Worm (Caenorhabditis elegans) whole organism, young adult: ENCODE data around the gene T28A11.4.

ENCODE experiments used
- D2030.7 ChIP-seq: fragments of 200-800 bp; sonication (Bioruptor generic); IDR thresholded peaks from 2 replicates; pipeline ENCODE4 v1.3.6; 2022; ENCODE audit warnings: missing genetic modification reagents, missing genetic modification characterization, missing compliant biosample characterization
- F23B12.7 ChIP-seq: sonication (generic microtip); optimal IDR thresholded peaks from 2 replicates; lab custom pipeline; 2017; ENCODE audit warnings: missing genetic modification characterization, mild to moderate bottlenecking, missing compliant biosample characterization, antibody characterized with exemption, moderate library complexity; ENCODE audit not compliant: insufficient read depth
- F57C9.4 ChIP-seq: sonication (generic microtip); optimal IDR thresholded peaks from 2 replicates; lab custom pipeline; 2017; ENCODE audit warnings: mild to moderate bottlenecking, missing genetic modification characterization, missing compliant biosample characterization
- Y95B8A.8 ChIP-seq: fragments of 200-800 bp; sonication (Bioruptor generic); IDR thresholded peaks from 2 replicates; pipeline ENCODE4 v1.3.6; 2022; ENCODE audit warnings: missing genetic modification reagents, missing genetic modification characterization, missing compliant biosample characterization
- akir-1 ChIP-seq: fragments of 200-800 bp; sonication (Bioruptor generic); optimal IDR thresholded peaks from 2 replicates; lab custom pipeline; 2018; ENCODE audit warnings: mild to moderate bottlenecking, missing genetic modification characterization, moderate library complexity, missing compliant biosample characterization
- bed-2 ChIP-seq: fragments of 200-800 bp; sonication (Bioruptor generic); IDR thresholded peaks from 2 replicates; pipeline ENCODE4 v1.3.6; 2022; ENCODE audit warnings: missing genetic modification reagents, missing genetic modification characterization, missing compliant biosample characterization
- cebp-1 ChIP-seq, 2 experiments: fragments of 200-800 bp in 1 of 2; sonication (Bioruptor generic) in 1 of 2; sonication (generic microtip) in 1 of 2; IDR thresholded peaks in 1 of 2; optimal IDR thresholded peaks in 1 of 2; 2 replicates each; pipeline versions ENCODE4 v1.3.6 to Lab custom; 2017 to 2022; ENCODE audit warnings: missing compliant biosample characterization in 2 of 2, missing genetic modification characterization in 2 of 2, mild to moderate bottlenecking in 1 of 2, missing genetic modification reagents in 1 of 2, moderate library complexity in 1 of 2
- hlh-26 ChIP-seq: fragments of 200-800 bp; sonication (Bioruptor generic); conservative IDR thresholded peaks from 2 replicates; pipeline ENCODE4 v1.3.6; 2022; ENCODE audit warnings: missing genetic modification reagents, missing genetic modification characterization, missing compliant biosample characterization
- nhr-90 ChIP-seq: sonication (generic microtip); optimal IDR thresholded peaks from 2 replicates; lab custom pipeline; 2016; ENCODE audit warnings: missing genotype, mild to moderate bottlenecking, missing genetic modification characterization, missing compliant biosample characterization
- snpc-1.1 ChIP-seq: sonication (generic microtip); optimal IDR thresholded peaks from 2 replicates; lab custom pipeline; 2017; ENCODE audit warnings: missing genetic modification characterization, mild to moderate bottlenecking, missing compliant biosample characterization, antibody characterized with exemption, moderate library complexity, missing genotype, missing genetic modification reagents; ENCODE audit not compliant: insufficient read depth
- snpc-3.4 ChIP-seq: sonication (generic microtip); optimal IDR thresholded peaks from 2 replicates; lab custom pipeline; 2017; ENCODE audit warnings: missing genetic modification characterization, mild to moderate bottlenecking, missing compliant biosample characterization, antibody characterized with exemption, moderate library complexity, missing genotype, missing genetic modification reagents
- snpc-4 ChIP-seq, 5 experiments: fragments of 150-350 bp in 1 of 5; sonication (generic microtip) in 4 of 5; optimal IDR thresholded peaks; 2 replicates each; lab custom pipeline; 2014 to 2018; ENCODE audit warnings: missing genetic modification characterization in 5 of 5, missing biosample characterization in 3 of 5, antibody characterized with exemption in 2 of 5, mild to moderate bottlenecking in 2 of 5, missing compliant biosample characterization in 2 of 5, missing genotype in 2 of 5, moderate library complexity in 2 of 5, missing genetic modification reagents in 1 of 5

ce11 chrV:3244703-3245102, 29.1 kb upstream of the T28A11.4 start, which contains the start of gene srj-7:
- no peak for TF ChIP-seq hlh-26
- TF ChIP-seq nhr-90 (tag; lab: Kevin White, UChicago): no peak
- TF ChIP-seq snpc-3.4 (tag; lab: Kevin White, UChicago): no peak
- no peak for TF ChIP-seq cebp-1 (GFP tag; IDR thresholded peaks at IDR 0.05; lab: Robert Waterston, UW)
- TF ChIP-seq cebp-1 (tag; optimal IDR thresholded peaks at IDR 0.05; lab: Kevin White, UChicago): no peak
- no peak for TF ChIP-seq bed-2 (GFP tag; lab: Robert Waterston, UW)
- no peak for TF ChIP-seq snpc-1.1 (tag; lab: Kevin White, UChicago)
- TF ChIP-seq D2030.7: no peak
- TF ChIP-seq snpc-4 (GFP tag; optimal IDR thresholded peaks at IDR 0.05; lab: Kevin White, UChicago): no peak
- no peak for TF ChIP-seq snpc-4 (tag; optimal IDR thresholded peaks at IDR 0.05; lab: Kevin White, UChicago)
- TF ChIP-seq F57C9.4 (tag; lab: Kevin White, UChicago): no peak
- no peak for TF ChIP-seq Y95B8A.8 (GFP tag; lab: Robert Waterston, UW)
- no peak for TF ChIP-seq F23B12.7 (tag; lab: Kevin White, UChicago)
- no peak for TF ChIP-seq akir-1
